Worm (Caenorhabditis elegans) whole organism, L4 larva: ENCODE data around the gene C09F12.2.

Experiments used
- F44E2.7 ChIP-seq: fragments of 200-800 bp; sonication (Bioruptor generic); IDR thresholded peaks from 2 replicates; pipeline ENCODE4 v2.1.2; 2022; ENCODE audit warnings: missing genetic modification characterization, missing compliant biosample characterization
- Y105C5A.15 ChIP-seq: fragments of 200-800 bp; sonication (Bioruptor generic); IDR thresholded peaks from 2 replicates; pipeline ENCODE4 v1.3.6; 2022; ENCODE audit warnings: missing genetic modification characterization, missing compliant biosample characterization
- Y75B8A.6 ChIP-seq: fragments of 200-800 bp; sonication (Bioruptor generic); IDR thresholded peaks from 2 replicates; pipeline ENCODE4 v1.3.6; 2022; ENCODE audit warnings: missing genetic modification reagents, missing genetic modification characterization, missing compliant biosample characterization
- aha-1 ChIP-seq: fragments of 150-350 bp; peaks from one replicate; lab custom pipeline; 2014; ENCODE audit warnings: missing biosample characterization, missing genetic modification characterization
- ama-1 ChIP-seq: fragments of 150-350 bp; optimal IDR thresholded peaks from 2 replicates; lab custom pipeline; 2014; ENCODE audit warnings: inconsistent platforms, mixed read lengths
- dpl-1 ChIP-seq: fragments of 150-350 bp; optimal IDR thresholded peaks from 2 replicates; lab custom pipeline; 2014; ENCODE audit warnings: missing biosample characterization, missing genetic modification reagents, missing genetic modification characterization
- lin-13 ChIP-seq: fragments of 150-350 bp; optimal IDR thresholded peaks from 2 replicates; lab custom pipeline; 2014; ENCODE audit warnings: missing biosample characterization, missing genetic modification reagents, missing genetic modification characterization
- lsy-2 ChIP-seq, 2 experiments: fragments of 150-350 bp in 1 of 2; sonication (generic microtip) in 1 of 2; optimal IDR thresholded peaks; 2 replicates each; lab custom pipeline; 2014 to 2017; ENCODE audit warnings: missing biosample characterization in 2 of 2, missing genetic modification characterization in 2 of 2
- madf-5 ChIP-seq, 2 experiments: fragments of 200-800 bp; sonication (Bioruptor generic); IDR thresholded peaks; 2 replicates each; pipeline ENCODE4 v1.3.6; 2022; ENCODE audit warnings: missing compliant biosample characterization in 2 of 2, missing genetic modification characterization in 2 of 2
- nhr-11 ChIP-seq: fragments of 150-350 bp; optimal IDR thresholded peaks from 2 replicates; lab custom pipeline; 2014; ENCODE audit warnings: missing biosample characterization, missing genetic modification characterization
- nhr-237 ChIP-seq: sonication (generic microtip); optimal IDR thresholded peaks from 2 replicates; lab custom pipeline; 2017; ENCODE audit warnings: missing biosample characterization, missing genetic modification characterization
- skn-1 ChIP-seq: fragments of 150-350 bp; optimal IDR thresholded peaks from 2 replicates; lab custom pipeline; 2014; ENCODE audit warnings: missing biosample characterization, missing genetic modification characterization
- snpc-4 ChIP-seq: fragments of 150-350 bp; optimal IDR thresholded peaks from 2 replicates; lab custom pipeline; 2014; ENCODE audit warnings: missing biosample characterization, missing genetic modification characterization
- unc-62 ChIP-seq, 3 experiments: fragments of 150-350 bp in 1 of 3; sonication (generic microtip); optimal IDR thresholded peaks in 2 of 3; peaks in 1 of 3; 1 replicate in 1 of 3; 2 replicates in 2 of 3; lab custom pipeline; 2014 to 2017; ENCODE audit warnings: missing biosample characterization in 3 of 3, missing genetic modification characterization in 3 of 3, missing genetic modification reagents in 3 of 3, missing genotype in 1 of 3

- TF ChIP-seq nhr-11 (tag; lab: Kevin White, UChicago) (no peak), Y105C5A.15 (GFP tag; lab: Robert Waterston, UW) (no peak), dpl-1 (GFP tag; lab: Kevin White, UChicago) (no peak), F44E2.7 (GFP tag; lab: Robert Waterston, UW) (no peak), lin-13 (GFP tag; lab: Kevin White, UChicago) (no peak), Y75B8A.6 (GFP tag; lab: Robert Waterston, UW) (no peak), ama-1 (no peak), madf-5 (GFP tag; IDR thresholded peaks at IDR 0.05; lab: Robert Waterston, UW) (no peak), skn-1 (no peak), nhr-237 (tag; lab: Kevin White, UChicago) (no peak), snpc-4 (tag; lab: Kevin White, UChicago) (no peak), aha-1 (tag; lab: Kevin White, UChicago) (no peak), unc-62 (GFP tag; optimal IDR thresholded peaks at IDR 0.05 in 1 of 2; lab: Kevin White, UChicago) (no peak), unc-62 (tag; optimal IDR thresholded peaks at IDR 0.05; lab: Kevin White, UChicago) (no peak), lsy-2 (tag; optimal IDR thresholded peaks at IDR 0.05; lab: Kevin White, UChicago) (no peak)
Observed at ce11 chrX:11067256-11067655, 13.5 kb downstream of the C09F12.2 start.
